Fruit fly (Drosophila melanogaster): ENCODE results near the gene shi.

DNA sequence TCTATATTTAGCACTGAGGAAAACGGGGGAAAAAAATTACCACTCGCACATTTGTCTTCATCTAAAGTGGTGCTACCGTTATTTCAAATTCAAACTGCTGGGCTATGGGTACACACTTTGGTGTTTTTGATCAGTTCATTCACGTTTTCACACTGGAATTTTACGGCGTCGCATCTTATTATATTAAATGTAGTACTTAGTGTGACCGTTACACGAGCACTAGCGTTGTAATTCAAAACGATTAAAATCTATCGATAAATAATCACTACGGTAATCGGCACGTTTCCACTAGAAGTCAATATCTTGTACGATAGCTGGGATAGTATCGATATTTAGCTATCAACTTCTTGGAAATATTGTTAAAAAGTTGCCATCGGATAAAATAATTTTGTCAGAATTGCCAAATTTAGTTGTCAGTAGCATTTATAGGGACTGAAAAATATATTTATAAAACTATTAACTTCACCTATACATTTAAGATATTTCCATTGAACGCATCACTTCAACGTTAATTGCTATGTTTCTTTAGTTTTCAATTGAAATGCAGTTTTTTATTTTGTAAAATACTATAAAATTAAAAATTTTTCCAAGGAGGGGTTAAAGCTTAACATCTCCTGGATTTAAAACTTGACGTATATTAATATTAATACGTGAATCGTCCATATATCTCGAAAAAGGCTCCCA lies 34.2 kb upstream of the shi start, which contains the start of the genes CG46440 and Myb:
- 0 out of 3 replicates have a peak, but pooled peaks have one; percentile 29 for TF ChIP-seq CG4496 (GFP tag; IDR thresholded peaks at IDR 0.05)
- TF ChIP-seq CG17806 (tag; optimal IDR thresholded peaks at IDR 0.05) = no peak
- no peak for TF ChIP-seq EcR (GFP tag; optimal IDR thresholded peaks at IDR 0.05)
- TF ChIP-seq Ets98B (GFP tag; IDR thresholded peaks at IDR 0.05) = 0 out of 2 replicates have a peak, but pooled peaks have one; percentile 7
- no peak for TF ChIP-seq Pif1B (GFP tag; optimal IDR thresholded peaks at IDR 0.05)
- no peak for TF ChIP-seq Pif1A (GFP tag; optimal IDR thresholded peaks at IDR 0.05)
- no peak for TF ChIP-seq D1 (tag; optimal IDR thresholded peaks at IDR 0.05)
- TF ChIP-seq gl (tag; optimal IDR thresholded peaks at IDR 0.05) = no peak
- TF ChIP-seq CG34367 (tag; optimal IDR thresholded peaks at IDR 0.05) = no peak
- TF ChIP-seq CG8301 (tag; optimal IDR thresholded peaks at IDR 0.05) = no peak
- TF ChIP-seq fd96Ca (GFP tag; IDR thresholded peaks at IDR 0.05) = no peak
- no peak for TF ChIP-seq CG15710 (tag; optimal IDR thresholded peaks at IDR 0.05)
- no peak for TF ChIP-seq rn (GFP tag; IDR thresholded peaks at IDR 0.05)
- no peak for TF ChIP-seq CG32121 (GFP tag; IDR thresholded peaks at IDR 0.05)

Data from whole organism, pupa.